Worm (Caenorhabditis elegans) whole organism, L4 larva: Measurements from ENCODE around the gene C16C8.10.

ENCODE experiments used
- F10B5.3 ChIP-seq: sonication (generic microtip); optimal IDR thresholded peaks from 2 replicates; lab custom pipeline; 2016; ENCODE audit warnings: mild to moderate bottlenecking, missing genetic modification characterization, missing compliant biosample characterization
- F37D6.2 ChIP-seq: sonication (generic microtip); optimal IDR thresholded peaks from 2 replicates; lab custom pipeline; 2016; ENCODE audit warnings: mild to moderate bottlenecking, missing genetic modification characterization, missing compliant biosample characterization
- R02D3.7 ChIP-seq: fragments of 150-350 bp; sonication (generic microtip); optimal IDR thresholded peaks from 3 replicates; lab custom pipeline; 2014; ENCODE audit warnings: missing biosample characterization, missing genetic modification characterization
- Y105C5A.15 ChIP-seq: fragments of 200-800 bp; sonication (Bioruptor generic); IDR thresholded peaks from 2 replicates; pipeline ENCODE4 v1.3.6; 2022; ENCODE audit warnings: missing genetic modification characterization, missing compliant biosample characterization
- Y5F2A.4 ChIP-seq: fragments of 200-800 bp; sonication (Bioruptor generic); optimal IDR thresholded peaks from 2 replicates; lab custom pipeline; 2018; ENCODE audit warnings: mild to moderate bottlenecking, missing genetic modification characterization, missing compliant biosample characterization
- Y75B8A.6 ChIP-seq: fragments of 200-800 bp; sonication (Bioruptor generic); IDR thresholded peaks from 2 replicates; pipeline ENCODE4 v1.3.6; 2022; ENCODE audit warnings: missing genetic modification reagents, missing genetic modification characterization, missing compliant biosample characterization
- ZK337.2 ChIP-seq: fragments of 200-800 bp; sonication (Bioruptor generic); IDR thresholded peaks from 2 replicates; pipeline ENCODE4 v1.3.6; 2022; ENCODE audit warnings: missing genetic modification reagents, missing genetic modification characterization, missing compliant biosample characterization
- ZK546.5 ChIP-seq, 2 experiments: sonication (generic microtip); optimal IDR thresholded peaks; 2 replicates each; lab custom pipeline; 2017; ENCODE audit warnings: missing biosample characterization in 2 of 2, missing genetic modification characterization in 2 of 2
- aha-1 ChIP-seq: fragments of 150-350 bp; peaks from one replicate; lab custom pipeline; 2014; ENCODE audit warnings: missing biosample characterization, missing genetic modification characterization
- ceh-20 ChIP-seq: fragments of 200-800 bp; sonication (Bioruptor generic); IDR thresholded peaks from 2 replicates; pipeline ENCODE4 v1.3.6; 2022; ENCODE audit warnings: missing genetic modification reagents, missing genetic modification characterization, missing compliant biosample characterization
- ceh-28 ChIP-seq: fragments of 150-350 bp; optimal IDR thresholded peaks from 2 replicates; lab custom pipeline; 2014; ENCODE audit warnings: missing biosample characterization, missing genetic modification reagents, missing genetic modification characterization
- ceh-62 ChIP-seq: sonication (generic microtip); optimal IDR thresholded peaks from 2 replicates; lab custom pipeline; 2017; ENCODE audit warnings: missing biosample characterization, missing genetic modification characterization
- ceh-82 ChIP-seq: sonication (generic microtip); optimal IDR thresholded peaks from 2 replicates; lab custom pipeline; 2017; ENCODE audit warnings: missing biosample characterization, missing genetic modification characterization
- ces-1 ChIP-seq: fragments of 150-350 bp; sonication (generic microtip); optimal IDR thresholded peaks from 4 replicates; lab custom pipeline; 2014; ENCODE audit warnings: missing biosample characterization, missing genetic modification reagents, missing genetic modification characterization
- ctbp-1 ChIP-seq: fragments of 200-800 bp; sonication (Bioruptor generic); IDR thresholded peaks from 2 replicates; pipeline ENCODE4 v1.3.6; 2022; ENCODE audit warnings: missing genetic modification reagents, missing genetic modification characterization, missing compliant biosample characterization
- daf-16 ChIP-seq, 3 experiments: sonication (generic microtip); optimal IDR thresholded peaks; 2 replicates each; lab custom pipeline; 2016 to 2017; ENCODE audit warnings: missing genetic modification characterization in 3 of 3, missing genetic modification reagents in 3 of 3, mild to moderate bottlenecking in 2 of 3, missing compliant biosample characterization in 2 of 3, missing biosample characterization in 1 of 3, moderate library complexity in 1 of 3
- daf-19 ChIP-seq: fragments of 200-800 bp; sonication (Bioruptor generic); conservative IDR thresholded peaks from 2 replicates; pipeline ENCODE4 v1.3.6; 2022; ENCODE audit warnings: missing genetic modification characterization, missing compliant biosample characterization
- dmd-9 ChIP-seq: fragments of 200-800 bp; sonication (Bioruptor generic); IDR thresholded peaks from 2 replicates; pipeline ENCODE4 v1.3.6; 2022; ENCODE audit warnings: missing genetic modification reagents, missing genetic modification characterization, missing compliant biosample characterization
- duxl-1 ChIP-seq: sonication (generic microtip); optimal IDR thresholded peaks from 2 replicates; lab custom pipeline; 2016; ENCODE audit warnings: mild to moderate bottlenecking, missing genetic modification characterization, moderate library complexity, missing compliant biosample characterization; ENCODE audit not compliant: poor library complexity
- dve-1 ChIP-seq: sonication (generic microtip); optimal IDR thresholded peaks from 2 replicates; lab custom pipeline; 2017; ENCODE audit warnings: antibody characterized with exemption, mild to moderate bottlenecking, missing genetic modification characterization, missing compliant biosample characterization; ENCODE audit not compliant: insufficient read depth
- egl-43 ChIP-seq: fragments of 200-800 bp; sonication (Bioruptor generic); IDR thresholded peaks from 2 replicates; pipeline ENCODE4 v1.3.6; 2022; ENCODE audit warnings: missing genetic modification reagents, missing genetic modification characterization, missing compliant biosample characterization
- hmg-1.1 ChIP-seq: fragments of 200-800 bp; sonication (Bioruptor generic); IDR thresholded peaks from 2 replicates; pipeline ENCODE4 v1.3.6; 2022; ENCODE audit warnings: missing genetic modification reagents, missing genetic modification characterization, missing compliant biosample characterization
- jun-1 ChIP-seq: fragments of 150-350 bp; optimal IDR thresholded peaks from 2 replicates; lab custom pipeline; 2014; ENCODE audit warnings: missing biosample characterization, missing genetic modification reagents, missing genetic modification characterization
- lin-1 ChIP-seq: fragments of 200-800 bp; sonication (Bioruptor generic); IDR thresholded peaks from 2 replicates; pipeline ENCODE4 v1.3.6; 2022; ENCODE audit warnings: missing genetic modification reagents, missing genetic modification characterization, missing compliant biosample characterization
- lin-39 ChIP-seq: fragments of 150-350 bp; optimal IDR thresholded peaks from 2 replicates; lab custom pipeline; 2014; ENCODE audit warnings: missing biosample characterization, missing genetic modification reagents, missing genetic modification characterization
- lir-3 ChIP-seq: sonication (generic microtip); optimal IDR thresholded peaks from 2 replicates; lab custom pipeline; 2016; ENCODE audit warnings: mild to moderate bottlenecking, missing genetic modification characterization, missing compliant biosample characterization
- lsy-2 ChIP-seq, 2 experiments: fragments of 150-350 bp in 1 of 2; sonication (generic microtip) in 1 of 2; optimal IDR thresholded peaks; 2 replicates each; lab custom pipeline; 2014 to 2017; ENCODE audit warnings: missing biosample characterization in 2 of 2, missing genetic modification characterization in 2 of 2
- madf-5 ChIP-seq, 2 experiments: fragments of 200-800 bp; sonication (Bioruptor generic); IDR thresholded peaks; 2 replicates each; pipeline ENCODE4 v1.3.6; 2022; ENCODE audit warnings: missing compliant biosample characterization in 2 of 2, missing genetic modification characterization in 2 of 2
- madf-9 ChIP-seq: fragments of 200-800 bp; sonication (Bioruptor generic); conservative IDR thresholded peaks from 2 replicates; pipeline ENCODE4 v1.3.6; 2022; ENCODE audit warnings: missing genetic modification reagents, missing genetic modification characterization, missing compliant biosample characterization
- mes-2 ChIP-seq: sonication (generic microtip); optimal IDR thresholded peaks from 2 replicates; lab custom pipeline; 2016; ENCODE audit warnings: missing genotype, mild to moderate bottlenecking, missing genetic modification characterization, missing compliant biosample characterization; ENCODE audit not compliant: poor library complexity, severe bottlenecking
- mxl-2 ChIP-seq: fragments of 200-800 bp; sonication (Bioruptor generic); conservative IDR thresholded peaks from 2 replicates; pipeline ENCODE4 v1.3.6; 2022; ENCODE audit warnings: missing genetic modification reagents, missing genetic modification characterization, missing compliant biosample characterization
- mxl-3 ChIP-seq: fragments of 200-800 bp; sonication (Bioruptor generic); optimal IDR thresholded peaks from 2 replicates; lab custom pipeline; 2018; ENCODE audit warnings: mild to moderate bottlenecking, missing genetic modification characterization, missing compliant biosample characterization
- nhr-102 ChIP-seq: sonication (generic microtip); optimal IDR thresholded peaks from 2 replicates; lab custom pipeline; 2016; ENCODE audit warnings: mild to moderate bottlenecking, missing genetic modification characterization, moderate library complexity, missing compliant biosample characterization
- nhr-11 ChIP-seq: fragments of 150-350 bp; optimal IDR thresholded peaks from 2 replicates; lab custom pipeline; 2014; ENCODE audit warnings: missing biosample characterization, missing genetic modification characterization
- nhr-28 ChIP-seq: fragments of 150-350 bp; optimal IDR thresholded peaks from 2 replicates; lab custom pipeline; 2014; ENCODE audit warnings: missing biosample characterization, missing genetic modification characterization
- nhr-76 ChIP-seq: fragments of 150-350 bp; optimal IDR thresholded peaks from 2 replicates; lab custom pipeline; 2014; ENCODE audit warnings: missing biosample characterization, missing genetic modification characterization
- pha-4 ChIP-seq, 2 experiments: fragments of 150-350 bp in 1 of 2; fragments of 200-800 bp in 1 of 2; sonication (Bioruptor generic) in 1 of 2; IDR thresholded peaks in 1 of 2; optimal IDR thresholded peaks in 1 of 2; 2 replicates each; pipeline versions ENCODE4 v1.3.6 to Lab custom; 2014 to 2022; ENCODE audit warnings: missing genetic modification characterization in 2 of 2, missing genetic modification reagents in 2 of 2, missing biosample characterization in 1 of 2, missing compliant biosample characterization in 1 of 2
- php-3 ChIP-seq: fragments of 200-800 bp; sonication (Bioruptor generic); IDR thresholded peaks from 2 replicates; pipeline ENCODE4 v1.3.6; 2022; ENCODE audit warnings: missing genetic modification reagents, missing genetic modification characterization, missing compliant biosample characterization
- pqm-1 ChIP-seq: sonication (generic microtip); optimal IDR thresholded peaks from 2 replicates; lab custom pipeline; 2017; ENCODE audit warnings: missing biosample characterization, missing genetic modification characterization
- snpc-1.2 ChIP-seq: fragments of 200-800 bp; sonication (Bioruptor generic); IDR thresholded peaks from 2 replicates; pipeline ENCODE4 v1.3.6; 2022; ENCODE audit warnings: missing genetic modification reagents, missing genetic modification characterization, missing compliant biosample characterization
- spr-1 ChIP-seq: sonication (generic microtip); optimal IDR thresholded peaks from 2 replicates; lab custom pipeline; 2016; ENCODE audit warnings: mild to moderate bottlenecking, missing genetic modification characterization, missing compliant biosample characterization
- unc-62 ChIP-seq, 3 experiments: fragments of 150-350 bp in 1 of 3; sonication (generic microtip); optimal IDR thresholded peaks in 2 of 3; peaks in 1 of 3; 1 replicate in 1 of 3; 2 replicates in 2 of 3; lab custom pipeline; 2014 to 2017; ENCODE audit warnings: missing biosample characterization in 3 of 3, missing genetic modification characterization in 3 of 3, missing genetic modification reagents in 3 of 3, missing genotype in 1 of 3
- vab-7 ChIP-seq: fragments of 200-800 bp; sonication (Bioruptor generic); IDR thresholded peaks from 2 replicates; pipeline ENCODE4 v1.3.6; 2022; ENCODE audit warnings: missing genetic modification reagents, missing genetic modification characterization, missing compliant biosample characterization
- zfp-2 ChIP-seq: sonication (generic microtip); optimal IDR thresholded peaks from 2 replicates; lab custom pipeline; 2016; ENCODE audit warnings: mild to moderate bottlenecking, missing genetic modification characterization, missing compliant biosample characterization

C16C8.10 gene

DNA sequence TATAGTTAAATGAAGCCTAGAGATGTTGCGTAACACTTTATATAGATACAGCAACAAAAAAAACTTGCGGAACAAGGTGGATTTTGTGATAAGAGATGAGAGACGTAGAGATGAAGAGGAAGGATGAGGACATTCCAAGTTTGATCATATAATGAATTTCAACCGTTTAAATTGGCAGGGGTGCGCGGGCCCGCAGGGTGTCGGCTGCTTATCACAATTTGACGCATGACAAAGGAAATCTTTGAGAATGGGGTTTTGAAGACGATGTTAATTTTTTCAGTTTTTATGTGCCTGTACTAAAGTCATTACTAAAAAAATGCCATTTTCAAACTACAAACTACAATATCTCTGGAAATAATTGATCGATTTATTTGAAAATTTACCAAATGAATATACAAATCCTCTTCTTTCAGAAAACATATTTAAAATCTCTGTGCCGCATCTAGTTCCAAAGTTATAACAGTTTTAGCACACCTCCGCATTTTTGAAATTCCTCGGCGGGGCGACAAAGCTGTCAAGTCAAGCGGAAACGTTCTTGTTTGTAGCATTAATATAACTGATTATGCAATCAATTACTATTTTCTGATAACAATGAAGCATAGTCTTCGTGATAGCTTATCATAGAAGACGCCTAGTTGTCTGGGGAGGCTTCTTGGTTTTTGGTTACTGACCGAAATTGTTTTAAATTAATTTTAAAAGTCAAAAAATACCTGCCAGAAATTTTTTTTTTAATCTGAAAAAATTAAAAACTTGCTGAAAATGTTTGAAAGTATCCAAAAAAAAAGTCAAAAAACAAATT is 24.4 kb downstream of the C16C8.10 start (continued):
- TF ChIP-seq Y75B8A.6 (GFP tag; lab: Robert Waterston, UW), result no peak

DNA sequence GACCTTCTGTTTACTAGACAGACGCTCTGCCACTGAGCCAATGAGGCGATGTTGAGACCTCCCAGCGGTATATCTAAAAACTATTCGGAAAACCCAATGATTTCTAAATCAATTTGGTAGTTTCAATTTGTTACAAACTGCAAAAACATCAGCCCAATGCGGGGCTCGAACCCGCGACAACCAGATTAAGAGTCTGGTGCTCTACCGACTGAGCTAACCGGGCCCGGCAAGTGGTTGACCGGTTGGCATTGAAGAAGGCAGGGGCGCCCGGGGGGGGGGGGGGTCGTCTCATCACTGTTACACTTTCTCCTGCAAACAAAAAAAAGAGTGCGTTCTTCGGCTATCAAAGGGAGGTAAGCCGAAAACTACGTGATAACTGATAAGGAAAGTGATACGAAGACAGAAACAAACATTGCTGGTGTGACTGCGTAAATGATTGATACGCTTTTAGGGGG is 25.2 kb downstream of the C16C8.10 start:
- TF ChIP-seq R02D3.7 (tag; lab: Kevin White, UChicago) (no peak), nhr-11 (tag; lab: Kevin White, UChicago) (no peak), Y105C5A.15 (peak; percentile 84; the same call in 1 of the 2 replicates), vab-7 (GFP tag; lab: Robert Waterston, UW) (peak; percentile 84), pqm-1 (tag; lab: Kevin White, UChicago) (peak; percentile 67), lin-1 (GFP tag; lab: Robert Waterston, UW) (0 out of 2 replicates have a peak, but pooled peaks have one; percentile 65), ZK337.2 (GFP tag; lab: Robert Waterston, UW) (no peak), Y75B8A.6 (GFP tag; lab: Robert Waterston, UW) (no peak; the same call in 1 of the 2 replicates), dve-1 (peak; percentile 55), ceh-20 (GFP tag; lab: Robert Waterston, UW) (peak; percentile 59; the same call in 1 of the 2 replicates), nhr-28 (peak; percentile 68), ZK546.5 (tag; optimal IDR thresholded peaks at IDR 0.05; lab: Kevin White, UChicago) (no peak), F10B5.3 (tag; lab: Kevin White, UChicago) (no peak), madf-5 (GFP tag; IDR thresholded peaks at IDR 0.05; lab: Robert Waterston, UW) (peak; percentile 58 to 81; a peak in 2 of 4 replicates), zfp-2 (peak; percentile 6), ceh-82 (tag; lab: Kevin White, UChicago) (no peak), lir-3 (tag; lab: Kevin White, UChicago) (peak; percentile 48), madf-9 (GFP tag; lab: Robert Waterston, UW) (peak; percentile 26; the same call in 1 of the 2 replicates), mxl-3 (GFP tag; lab: Kevin White, UChicago) (peak; percentile 38), F37D6.2 (no peak), spr-1 (tag; lab: Kevin White, UChicago) (peak; percentile 32), jun-1 (tag; lab: Kevin White, UChicago) (no peak), nhr-76 (no peak), dmd-9 (GFP tag; lab: Robert Waterston, UW) (peak; percentile 78), ceh-62 (tag; lab: Kevin White, UChicago) (no peak), duxl-1 (peak; percentile 73), hmg-1.1 (GFP tag; lab: Robert Waterston, UW) (peak; percentile 75; the same call in 1 of the 2 replicates), mxl-2 (no peak), mes-2 (tag; lab: Kevin White, UChicago) (peak; percentile 37), ctbp-1 (GFP tag; lab: Robert Waterston, UW) (peak; percentile 67), lsy-2 (tag; optimal IDR thresholded peaks at IDR 0.05; lab: Kevin White, UChicago) (peak in 1 of 2 experiments; percentile 63), aha-1 (tag; lab: Kevin White, UChicago) (peak; percentile 71), daf-16 (GFP tag; optimal IDR thresholded peaks at IDR 0.05; lab: Kevin White, UChicago) (peak; percentile 63 to 90), daf-16 (tag; optimal IDR thresholded peaks at IDR 0.05; lab: Kevin White, UChicago) (peak; percentile 76), lin-39 (no peak), unc-62 (GFP tag; optimal IDR thresholded peaks at IDR 0.05 in 1 of 2; lab: Kevin White, UChicago) (no peak), unc-62 (tag; optimal IDR thresholded peaks at IDR 0.05; lab: Kevin White, UChicago) (no peak), ceh-28 (tag; lab: Kevin White, UChicago) (no peak), pha-4 (GFP tag; IDR thresholded peaks at IDR 0.05; lab: Robert Waterston, UW) (peak; percentile 85), pha-4 (tag; optimal IDR thresholded peaks at IDR 0.05; lab: Kevin White, UChicago) (no peak), ces-1 (GFP tag; lab: Kevin White, UChicago) (no peak), php-3 (peak; percentile 77), daf-19 (no peak; the same call in 1 of the 2 replicates), nhr-102 (peak; percentile 50), snpc-1.2 (GFP tag; lab: Robert Waterston, UW) (peak; percentile 80; the same call in 1 of the 2 replicates), egl-43 (peak; percentile 87), Y5F2A.4 (peak; percentile 59)
